Worm (Caenorhabditis elegans): ENCODE results near the gene ttr-50.

ttr-50 gene

ce11 chrIV:11593415-11594190, 47.2 kb downstream of the ttr-50 start, which contains the start of gene F40F11.3 (continued):
- TF ChIP-seq cey-2 (tag; optimal IDR thresholded peaks at IDR 0.05; ENCODE audit: borderline replicate concordance, insufficient read depth): no peak
- TF ChIP-seq lim-7 (GFP tag; IDR thresholded peaks at IDR 0.05): peak; percentile 71; the same call in 1 of the 2 replicates
- TF ChIP-seq jun-1 (tag; optimal IDR thresholded peaks at IDR 0.05): peak; percentile 28
- TF ChIP-seq lir-3 (tag; optimal IDR thresholded peaks at IDR 0.05): no peak
- TF ChIP-seq aly-2 (tag; optimal IDR thresholded peaks at IDR 0.05): no peak
- peak; percentile 86 for TF ChIP-seq rbr-2 (tag; optimal IDR thresholded peaks at IDR 0.05)
- TF ChIP-seq mep-1 (tag; optimal IDR thresholded peaks at IDR 0.05): peak; percentile 81
- no peak for TF ChIP-seq lin-13 (GFP tag; optimal IDR thresholded peaks at IDR 0.05)
- peak; percentile 67 for TF ChIP-seq zfp-2 (tag; optimal IDR thresholded peaks at IDR 0.05)
- TF ChIP-seq madf-5 (GFP tag; IDR thresholded peaks at IDR 0.05): no peak
- TF ChIP-seq nhr-102 (tag; optimal IDR thresholded peaks at IDR 0.05): peak; percentile 34
- TF ChIP-seq F10B5.3 (tag; optimal IDR thresholded peaks at IDR 0.05): peak; percentile 58
- TF ChIP-seq nhr-11 (tag; optimal IDR thresholded peaks at IDR 0.05): peak; percentile 73
- TF ChIP-seq arid-1 (GFP tag; conservative IDR thresholded peaks at IDR 0.05): peak; percentile 73
- peak; percentile 24 for TF ChIP-seq snpc-1.2 (GFP tag; IDR thresholded peaks at IDR 0.05)
- TF ChIP-seq hlh-30 (tag; optimal IDR thresholded peaks at IDR 0.05; ENCODE audit: insufficient read depth): peak; percentile 94
- TF ChIP-seq duxl-1 (tag; optimal IDR thresholded peaks at IDR 0.05; ENCODE audit: poor library complexity): peak; percentile 77
- TF ChIP-seq ceh-44 (GFP tag; IDR thresholded peaks at IDR 0.05): 0 out of 2 replicates have a peak, but pooled peaks have one; percentile 8
- peak; percentile 69 for TF ChIP-seq nhr-6 (tag; optimal IDR thresholded peaks at IDR 0.05)
- TF ChIP-seq Y105C5A.15 (GFP tag; IDR thresholded peaks at IDR 0.05): no peak
- TF ChIP-seq daf-16 (GFP tag; optimal IDR thresholded peaks at IDR 0.05): peak; percentile 49 to 64
- peak; percentile 78 for TF ChIP-seq daf-16 (tag; optimal IDR thresholded peaks at IDR 0.05)
- TF ChIP-seq nhr-77 (tag; optimal IDR thresholded peaks at IDR 0.05): peak; percentile 17
- no peak for TF ChIP-seq spr-3 (GFP tag; optimal IDR thresholded peaks at IDR 0.05)
- peak; percentile 38 for TF ChIP-seq attf-4 (tag; optimal IDR thresholded peaks at IDR 0.05)
- no peak; the same call in 1 of the 2 replicates for TF ChIP-seq D1046.2 (GFP tag; IDR thresholded peaks at IDR 0.05)
- TF ChIP-seq tag-97 (GFP tag; IDR thresholded peaks at IDR 0.05): no peak
- no peak for TF ChIP-seq ceh-62 (tag; optimal IDR thresholded peaks at IDR 0.05)
- TF ChIP-seq ZK546.5 (tag; optimal IDR thresholded peaks at IDR 0.05): peak in 1 of 2 experiments; percentile 17
- peak; percentile 83 for TF ChIP-seq mes-2 (tag; optimal IDR thresholded peaks at IDR 0.05; ENCODE audit: poor library complexity, severe bottlenecking)
- no peak for TF ChIP-seq lin-29 (GFP tag; IDR thresholded peaks at IDR 0.05)
- peak; percentile 41 for TF ChIP-seq ceh-28 (tag; optimal IDR thresholded peaks at IDR 0.05)
- TF ChIP-seq zfp-3 (GFP tag; conservative IDR thresholded peaks at IDR 0.05): peak; percentile 58; the same call in 1 of the 2 replicates
- TF ChIP-seq lsy-2 (tag; optimal IDR thresholded peaks at IDR 0.05): peak; percentile 78 to 91
- TF ChIP-seq daf-12 (tag; optimal IDR thresholded peaks at IDR 0.05): no peak
- TF ChIP-seq tra-1 (GFP tag; IDR thresholded peaks at IDR 0.05): peak; percentile 72
- TF ChIP-seq ama-1 (optimal IDR thresholded peaks at IDR 0.05): no peak
- TF ChIP-seq daf-8 (GFP tag; IDR thresholded peaks at IDR 0.05): no peak
- TF ChIP-seq nhr-76 (tag; optimal IDR thresholded peaks at IDR 0.05): no peak
- peak; percentile 95 for TF ChIP-seq hmg-1.1 (GFP tag; IDR thresholded peaks at IDR 0.05)
- peak; percentile 87 for TF ChIP-seq mxl-3 (GFP tag; optimal IDR thresholded peaks at IDR 0.05)
- no peak for TF ChIP-seq saeg-2 (GFP tag; IDR thresholded peaks at IDR 0.05)
- no peak for TF ChIP-seq nhr-237 (tag; optimal IDR thresholded peaks at IDR 0.05)
- TF ChIP-seq nhr-111 (GFP tag; optimal IDR thresholded peaks at IDR 0.05): no peak
- TF ChIP-seq ceh-32 (tag; optimal IDR thresholded peaks at IDR 0.05; ENCODE audit: poor library complexity): no peak
- peak; percentile 25; the same call in 1 of the 2 replicates for TF ChIP-seq dmd-8 (GFP tag; IDR thresholded peaks at IDR 0.05)
- TF ChIP-seq F44E2.7 (GFP tag; IDR thresholded peaks at IDR 0.05): no peak
- no peak for TF ChIP-seq set-16 (GFP tag; IDR thresholded peaks at IDR 0.05)
- no peak for TF ChIP-seq snpc-4 (tag; optimal IDR thresholded peaks at IDR 0.05)
- TF ChIP-seq dve-1 (tag; optimal IDR thresholded peaks at IDR 0.05; ENCODE audit: insufficient read depth): peak; percentile 85

Data from whole organism, L4 larva.